Worm (Caenorhabditis elegans) whole organism, late embryonic: Measurements from ENCODE around the gene sec-16A.1.

Experiments used
- K02D7.2 ChIP-seq: sonication (generic microtip); optimal IDR thresholded peaks from 2 replicates; lab custom pipeline; 2017; ENCODE audit warnings: mild to moderate bottlenecking, missing genetic modification characterization, missing compliant biosample characterization
- K09A11.1 ChIP-seq: sonication (generic microtip); optimal IDR thresholded peaks from 2 replicates; lab custom pipeline; 2017; ENCODE audit warnings: antibody characterized with exemption, mild to moderate bottlenecking, missing genetic modification characterization, missing compliant biosample characterization; ENCODE audit not compliant: insufficient read depth
- ceh-18 ChIP-seq: sonication (generic microtip); optimal IDR thresholded peaks from 2 replicates; lab custom pipeline; 2016; ENCODE audit warnings: missing genetic modification characterization, missing compliant biosample characterization
- ceh-2 ChIP-seq: sonication (generic microtip); optimal IDR thresholded peaks from 2 replicates; lab custom pipeline; 2016; ENCODE audit warnings: missing genotype, missing genetic modification characterization, missing compliant biosample characterization
- ceh-31 ChIP-seq: sonication (generic microtip); optimal IDR thresholded peaks from 2 replicates; lab custom pipeline; 2016; ENCODE audit warnings: missing genetic modification characterization, missing compliant biosample characterization
- ceh-34 ChIP-seq: sonication (generic microtip); optimal IDR thresholded peaks from 2 replicates; lab custom pipeline; 2016; ENCODE audit warnings: mild to moderate bottlenecking, missing genetic modification characterization, missing compliant biosample characterization
- ceh-48 ChIP-seq: sonication (generic microtip); optimal IDR thresholded peaks from 2 replicates; lab custom pipeline; 2016; ENCODE audit warnings: missing genetic modification characterization, inconsistent platforms, missing compliant biosample characterization
- dve-1 ChIP-seq: sonication (generic microtip); optimal IDR thresholded peaks from 2 replicates; lab custom pipeline; 2017; ENCODE audit warnings: antibody characterized with exemption, mild to moderate bottlenecking, missing genetic modification characterization, missing compliant biosample characterization
- elt-2 ChIP-seq: sonication (generic microtip); optimal IDR thresholded peaks from 2 replicates; lab custom pipeline; 2016; ENCODE audit warnings: missing genetic modification reagents, missing genetic modification characterization, missing compliant biosample characterization
- elt-4 ChIP-seq: sonication (generic microtip); optimal IDR thresholded peaks from 2 replicates; lab custom pipeline; 2016; ENCODE audit warnings: missing genetic modification characterization, missing compliant biosample characterization
- ets-4 ChIP-seq: sonication (generic microtip); optimal IDR thresholded peaks from 2 replicates; lab custom pipeline; 2016; ENCODE audit warnings: missing genetic modification characterization, missing compliant biosample characterization
- eyg-1 ChIP-seq: sonication (generic microtip); optimal IDR thresholded peaks from 2 replicates; lab custom pipeline; 2016; ENCODE audit warnings: missing genotype, missing genetic modification characterization, missing compliant biosample characterization
- fkh-10 ChIP-seq: fragments of 150-350 bp; optimal IDR thresholded peaks from 2 replicates; lab custom pipeline; 2014; ENCODE audit warnings: missing biosample characterization, missing genetic modification reagents, missing genetic modification characterization
- hlh-13 ChIP-seq: fragments of 200-800 bp; sonication (Bioruptor generic); optimal IDR thresholded peaks from 2 replicates; lab custom pipeline; 2018; ENCODE audit warnings: mild to moderate bottlenecking, missing genetic modification characterization, missing compliant biosample characterization
- hlh-15 ChIP-seq: sonication (generic microtip); optimal IDR thresholded peaks from 2 replicates; lab custom pipeline; 2016; ENCODE audit warnings: missing genetic modification characterization, missing compliant biosample characterization
- hlh-30 ChIP-seq: sonication (generic microtip); optimal IDR thresholded peaks from 2 replicates; lab custom pipeline; 2017; ENCODE audit warnings: antibody characterized with exemption, missing genetic modification characterization, missing compliant biosample characterization; ENCODE audit not compliant: insufficient read depth
- hlh-6 ChIP-seq: sonication (generic microtip); optimal IDR thresholded peaks from 2 replicates; lab custom pipeline; 2016; ENCODE audit warnings: missing genotype, missing genetic modification characterization, missing compliant biosample characterization
- lin-11 ChIP-seq: fragments of 200-800 bp; sonication (Bioruptor generic); optimal IDR thresholded peaks from 2 replicates; lab custom pipeline; 2018; ENCODE audit warnings: mild to moderate bottlenecking, missing genetic modification characterization, missing compliant biosample characterization
- nfya-1 ChIP-seq: sonication (generic microtip); optimal IDR thresholded peaks from 2 replicates; lab custom pipeline; 2017; ENCODE audit warnings: missing genetic modification characterization, mild to moderate bottlenecking, missing compliant biosample characterization, antibody characterized with exemption, moderate library complexity
- nhr-232 ChIP-seq: sonication (generic microtip); optimal IDR thresholded peaks from 2 replicates; lab custom pipeline; 2016; ENCODE audit warnings: missing genetic modification characterization, missing compliant biosample characterization
- pag-3 ChIP-seq: sonication (generic microtip); optimal IDR thresholded peaks from 2 replicates; lab custom pipeline; 2016; ENCODE audit warnings: missing compliant biosample characterization, missing genetic modification characterization, borderline replicate concordance
- pha-2 ChIP-seq: sonication (generic microtip); optimal IDR thresholded peaks from 2 replicates; lab custom pipeline; 2017; ENCODE audit warnings: mild to moderate bottlenecking, missing genetic modification characterization, missing compliant biosample characterization
- pros-1 ChIP-seq: fragments of 150-350 bp; optimal IDR thresholded peaks from 2 replicates; lab custom pipeline; 2014; ENCODE audit warnings: missing biosample characterization, missing genetic modification reagents, missing genetic modification characterization
- ref-2 ChIP-seq: sonication (generic microtip); optimal IDR thresholded peaks from 2 replicates; lab custom pipeline; 2016; ENCODE audit warnings: missing genetic modification characterization, missing compliant biosample characterization
- rnt-1 ChIP-seq: sonication (generic microtip); optimal IDR thresholded peaks from 2 replicates; lab custom pipeline; 2016; ENCODE audit warnings: missing genetic modification characterization, missing compliant biosample characterization
- sox-4 ChIP-seq: sonication (generic microtip); optimal IDR thresholded peaks from 2 replicates; lab custom pipeline; 2017; ENCODE audit warnings: mild to moderate bottlenecking, missing genetic modification characterization, inconsistent platforms, missing compliant biosample characterization
- syd-9 ChIP-seq: sonication (generic microtip); optimal IDR thresholded peaks from 2 replicates; lab custom pipeline; 2016; ENCODE audit warnings: mild to moderate bottlenecking, missing genetic modification characterization, moderate library complexity, missing compliant biosample characterization
- tbx-2 ChIP-seq: sonication (generic microtip); optimal IDR thresholded peaks from 2 replicates; lab custom pipeline; 2016; ENCODE audit warnings: missing genetic modification characterization, missing compliant biosample characterization
- tbx-7 ChIP-seq: sonication (generic microtip); optimal IDR thresholded peaks from 2 replicates; lab custom pipeline; 2016; ENCODE audit warnings: missing genotype, missing genetic modification characterization, missing compliant biosample characterization
- ttx-3 ChIP-seq: sonication (generic microtip); optimal IDR thresholded peaks from 2 replicates; lab custom pipeline; 2016; ENCODE audit warnings: missing genetic modification reagents, missing genetic modification characterization, missing compliant biosample characterization
- unc-3 ChIP-seq, 2 experiments: fragments of 200-800 bp in 1 of 2; sonication (Bioruptor generic) in 1 of 2; sonication (generic microtip) in 1 of 2; conservative IDR thresholded peaks in 1 of 2; optimal IDR thresholded peaks in 1 of 2; 2 replicates each; pipeline versions ENCODE4 v1.3.6 to Lab custom; 2016 to 2022; ENCODE audit warnings: missing compliant biosample characterization in 2 of 2, missing genetic modification characterization in 2 of 2, missing genetic modification reagents in 1 of 2
- unc-42 ChIP-seq: sonication (generic microtip); optimal IDR thresholded peaks from 2 replicates; lab custom pipeline; 2016; ENCODE audit warnings: missing genotype, missing genetic modification characterization, missing compliant biosample characterization
- unc-55 ChIP-seq: sonication (generic microtip); optimal IDR thresholded peaks from 2 replicates; lab custom pipeline; 2017; ENCODE audit warnings: missing biosample characterization, missing genetic modification reagents, missing genetic modification characterization
- unc-86 ChIP-seq: sonication (generic microtip); optimal IDR thresholded peaks from 2 replicates; lab custom pipeline; 2016; ENCODE audit warnings: missing genetic modification characterization, missing compliant biosample characterization

sec-16A.1 gene

ce11 chrIII:9083118-9083517 lies 42.5 kb upstream of the sec-16A.1 start:
- TF ChIP-seq ceh-2, result no peak
- peak; percentile 2 for TF ChIP-seq unc-55 (GFP tag; lab: Kevin White, UChicago)
- no peak for TF ChIP-seq ets-4
- TF ChIP-seq hlh-13 (GFP tag; lab: Kevin White, UChicago), result no peak
- peak; percentile 44 for TF ChIP-seq ceh-18 (tag; lab: Kevin White, UChicago)
- TF ChIP-seq hlh-15, result no peak
- TF ChIP-seq K02D7.2 (tag; lab: Kevin White, UChicago), result no peak
- no peak for TF ChIP-seq ttx-3 (tag; lab: Kevin White, UChicago)
- TF ChIP-seq rnt-1 (tag; lab: Kevin White, UChicago), result peak; percentile 75
- no peak for TF ChIP-seq hlh-6
- TF ChIP-seq ref-2 (tag; lab: Kevin White, UChicago), result no peak
- TF ChIP-seq eyg-1 (tag; lab: Kevin White, UChicago), result no peak
- TF ChIP-seq hlh-30 (tag; lab: Kevin White, UChicago), result peak; percentile 34

ce11 chrIII:9084329-9084728 lies 41.3 kb upstream of the sec-16A.1 start:
- TF ChIP-seq nfya-1 (peak; percentile 16), elt-2 (tag; lab: Kevin White, UChicago) (peak; percentile 9), tbx-2 (tag; lab: Kevin White, UChicago) (no peak), pag-3 (tag; lab: Kevin White, UChicago) (no peak), dve-1 (no peak), K02D7.2 (tag; lab: Kevin White, UChicago) (no peak), elt-4 (tag; lab: Kevin White, UChicago) (no peak), K09A11.1 (no peak), tbx-7 (tag; lab: Kevin White, UChicago) (no peak), ceh-34 (tag; lab: Kevin White, UChicago) (peak; percentile 11), lin-11 (tag; lab: Kevin White, UChicago) (no peak), unc-55 (GFP tag; lab: Kevin White, UChicago) (peak; percentile 82), unc-42 (peak; percentile 91), ceh-31 (tag; lab: Kevin White, UChicago) (peak; percentile 14), syd-9 (tag; lab: Kevin White, UChicago) (peak; percentile 1), fkh-10 (no peak), nhr-232 (tag; lab: Kevin White, UChicago) (no peak), unc-86 (no peak), rnt-1 (tag; lab: Kevin White, UChicago) (peak; percentile 1), unc-3 (GFP tag; conservative IDR thresholded peaks at IDR 0.05; lab: Robert Waterston, UW) (no peak), unc-3 (tag; optimal IDR thresholded peaks at IDR 0.05; lab: Kevin White, UChicago) (peak; percentile 28), sox-4 (tag; lab: Kevin White, UChicago) (no peak), ceh-48 (tag; lab: Kevin White, UChicago) (no peak), pros-1 (tag; lab: Kevin White, UChicago) (no peak)

- no peak for TF ChIP-seq pha-2 (tag; lab: Kevin White, UChicago)
- TF ChIP-seq ceh-31 (tag; lab: Kevin White, UChicago), result no peak
- TF ChIP-seq nfya-1, result peak; percentile 18
- TF ChIP-seq elt-2 (tag; lab: Kevin White, UChicago), result peak; percentile 70
Measured at ce11 chrIII:9089325-9089823, 36.3 kb upstream of the sec-16A.1 start, which contains the start of the genes mccc-2 and mrpl-44. Gene mccc-2 (minus strand): TSS chrIII:9089375. Gene mrpl-44 (minus strand): TSS chrIII:9089375.
